Worm (Caenorhabditis elegans) whole organism, midembryonic: ENCODE measurements around the gene srx-1.

Source experiments
- T22C8.4 ChIP-seq: fragments of 200-800 bp; sonication (Bioruptor generic); IDR thresholded peaks from 2 replicates; pipeline ENCODE4 v1.3.6; 2022; ENCODE audit warnings: missing genetic modification characterization, missing compliant biosample characterization
- cog-1 ChIP-seq: sonication (generic microtip); optimal IDR thresholded peaks from 2 replicates; lab custom pipeline; 2016; ENCODE audit warnings: missing genetic modification characterization, missing compliant biosample characterization
- flt-1 ChIP-seq: fragments of 200-800 bp; sonication (Bioruptor generic); IDR thresholded peaks from 2 replicates; pipeline ENCODE4 v1.3.6; 2022; ENCODE audit warnings: missing genetic modification characterization, missing compliant biosample characterization
- klf-2 ChIP-seq: fragments of 200-800 bp; sonication (Bioruptor generic); conservative IDR thresholded peaks from 2 replicates; pipeline ENCODE4 v1.3.6; 2022; ENCODE audit warnings: missing genetic modification reagents, missing genetic modification characterization, missing compliant biosample characterization
- med-1 ChIP-seq: sonication (generic microtip); optimal IDR thresholded peaks from 2 replicates; lab custom pipeline; 2017; ENCODE audit warnings: missing genetic modification characterization, mild to moderate bottlenecking, missing compliant biosample characterization, antibody characterized with exemption, missing genetic modification reagents; ENCODE audit not compliant: insufficient read depth
- ref-1 ChIP-seq: fragments of 200-800 bp; sonication (Bioruptor generic); conservative IDR thresholded peaks from 2 replicates; pipeline ENCODE4 v1.3.6; 2022; ENCODE audit warnings: missing genetic modification reagents, missing genetic modification characterization, missing compliant biosample characterization
- tab-1 ChIP-seq: fragments of 200-800 bp; sonication (Bioruptor generic); IDR thresholded peaks from 2 replicates; pipeline ENCODE4 v1.3.6; 2022; ENCODE audit warnings: missing genetic modification characterization, missing compliant biosample characterization
- ztf-23 ChIP-seq: fragments of 200-800 bp; sonication (Bioruptor generic); IDR thresholded peaks from 2 replicates; pipeline ENCODE4 v1.3.6; 2022; ENCODE audit warnings: missing genetic modification reagents, missing genetic modification characterization, missing compliant biosample characterization
- ztf-29 ChIP-seq: fragments of 200-800 bp; sonication (Bioruptor generic); IDR thresholded peaks from 2 replicates; pipeline ENCODE4 v1.3.6; 2022; ENCODE audit warnings: missing genetic modification reagents, missing genetic modification characterization, missing compliant biosample characterization

srx-1 gene

DNA sequence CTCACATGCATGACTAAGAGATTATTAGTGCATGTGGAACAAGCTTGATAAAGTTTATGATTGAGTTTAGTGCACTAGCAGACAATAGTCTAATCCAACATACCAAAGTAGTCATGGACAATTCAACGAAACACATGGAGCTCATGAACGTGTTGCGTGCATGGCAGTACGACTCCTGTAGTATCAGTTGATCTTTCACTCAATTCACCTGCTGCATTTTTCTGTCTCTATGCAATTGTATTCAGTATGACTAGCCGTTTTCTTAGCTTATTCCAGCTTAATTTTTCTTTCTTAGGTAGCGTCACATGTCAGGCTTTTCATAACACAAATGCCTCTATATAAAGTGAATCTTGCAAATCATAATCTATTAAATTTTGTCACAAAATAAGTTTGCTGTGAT, at the start of gene srx-1:
TSS of gene srx-1 (plus strand) at position 382 of the 400 bp plus-strand sequence.
- TF ChIP-seq ref-1 (GFP tag; lab: Robert Waterston, UW): no peak
- TF ChIP-seq tab-1: no peak
- TF ChIP-seq med-1: no peak
- no peak for TF ChIP-seq T22C8.4 (GFP tag; lab: Robert Waterston, UW)
- TF ChIP-seq cog-1 (tag; lab: Kevin White, UChicago): no peak
- no peak for TF ChIP-seq ztf-29
- no peak for TF ChIP-seq ztf-23 (GFP tag; lab: Robert Waterston, UW)
- TF ChIP-seq flt-1: no peak
- TF ChIP-seq klf-2 (GFP tag; lab: Robert Waterston, UW): no peak

DNA sequence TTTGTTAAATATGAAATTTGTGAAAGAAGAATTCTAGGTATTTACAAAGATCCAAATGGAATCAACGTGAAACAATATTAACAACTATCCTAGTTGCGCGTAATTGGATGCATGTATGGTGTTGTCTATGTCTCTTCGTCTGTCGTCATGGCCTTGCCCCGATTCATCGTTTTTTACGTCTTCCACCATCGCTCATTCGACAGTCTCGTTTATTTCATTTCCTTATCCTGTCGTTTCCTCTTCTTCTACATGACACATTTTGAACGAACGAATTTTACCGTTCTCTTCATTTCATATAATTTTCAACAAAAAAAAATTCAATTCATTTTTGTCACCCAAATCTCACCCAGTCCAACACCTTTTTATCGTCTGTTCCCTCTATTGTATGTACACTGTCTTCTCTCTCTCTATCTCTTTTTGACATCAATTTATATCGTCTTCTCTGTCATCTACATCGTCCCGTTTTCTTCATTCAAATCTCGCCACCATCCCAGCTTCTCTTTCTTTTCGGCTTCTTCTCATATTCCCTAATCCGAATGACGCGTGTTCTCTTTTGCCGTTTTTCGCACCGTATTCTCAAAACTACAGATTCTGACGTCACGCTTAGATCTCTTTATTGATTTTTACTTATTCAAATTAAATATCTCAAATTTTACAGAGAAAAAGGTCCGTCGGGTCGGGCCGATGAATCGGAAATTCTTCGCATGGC, 46.9 kb upstream of the srx-1 start, which contains the start of gene ttc-17:
TSS of gene ttc-17 (plus strand) at position 659 of the 709 bp plus-strand sequence.
- TF ChIP-seq ztf-23 (GFP tag; lab: Robert Waterston, UW) (no peak), cog-1 (tag; lab: Kevin White, UChicago) (no peak), klf-2 (GFP tag; lab: Robert Waterston, UW) (no peak), T22C8.4 (GFP tag; lab: Robert Waterston, UW) (0 out of 2 replicates have a peak, but pooled peaks have one; percentile 12), med-1 (no peak), flt-1 (no peak), ztf-29 (peak; percentile 69; the same call in 1 of the 2 replicates), ref-1 (GFP tag; lab: Robert Waterston, UW) (no peak), tab-1 (no peak)

DNA sequence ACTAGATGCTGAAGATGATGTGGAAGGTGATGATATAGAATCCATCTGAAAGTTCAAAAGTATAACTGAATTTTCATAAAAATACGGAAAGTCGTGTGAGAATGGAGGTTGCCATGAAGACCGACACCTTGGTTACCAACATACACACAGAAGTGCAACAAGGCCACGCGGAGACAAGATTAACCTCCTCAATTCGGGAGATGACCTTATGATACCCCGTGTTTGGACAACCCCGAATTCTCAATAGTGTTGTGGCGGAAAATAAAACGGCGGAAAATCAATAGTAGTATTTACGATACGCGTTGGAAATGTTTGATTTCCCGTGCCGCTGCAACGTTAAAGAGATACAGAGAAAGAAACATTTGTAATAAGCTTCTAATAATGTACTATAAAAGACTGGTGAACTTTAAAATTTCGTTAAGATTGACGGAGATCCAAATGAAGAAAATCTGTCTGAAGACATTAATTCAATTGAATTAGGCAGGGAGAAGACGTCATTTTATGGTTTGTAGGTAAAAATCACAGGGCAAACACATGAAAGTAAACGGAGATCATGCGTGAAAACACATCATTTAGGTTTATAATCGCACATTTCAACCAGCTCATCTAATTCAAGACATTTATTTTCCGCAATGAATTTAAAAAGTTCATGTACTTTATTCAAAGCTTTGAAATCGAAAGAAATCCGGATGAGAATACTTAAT, 39.3 kb upstream of the srx-1 start, which contains the start of gene nhr-44:
TSS of gene nhr-44 (minus strand) at position 51 of the 704 bp plus-strand sequence.
- no peak for TF ChIP-seq ztf-29
- TF ChIP-seq cog-1 (tag; lab: Kevin White, UChicago): no peak
- no peak for TF ChIP-seq klf-2 (GFP tag; lab: Robert Waterston, UW)
- TF ChIP-seq ztf-23 (GFP tag; lab: Robert Waterston, UW): no peak
- TF ChIP-seq med-1: no peak
- no peak for TF ChIP-seq T22C8.4 (GFP tag; lab: Robert Waterston, UW)
- TF ChIP-seq tab-1: no peak
- no peak for TF ChIP-seq flt-1
- no peak for TF ChIP-seq ref-1 (GFP tag; lab: Robert Waterston, UW)

DNA sequence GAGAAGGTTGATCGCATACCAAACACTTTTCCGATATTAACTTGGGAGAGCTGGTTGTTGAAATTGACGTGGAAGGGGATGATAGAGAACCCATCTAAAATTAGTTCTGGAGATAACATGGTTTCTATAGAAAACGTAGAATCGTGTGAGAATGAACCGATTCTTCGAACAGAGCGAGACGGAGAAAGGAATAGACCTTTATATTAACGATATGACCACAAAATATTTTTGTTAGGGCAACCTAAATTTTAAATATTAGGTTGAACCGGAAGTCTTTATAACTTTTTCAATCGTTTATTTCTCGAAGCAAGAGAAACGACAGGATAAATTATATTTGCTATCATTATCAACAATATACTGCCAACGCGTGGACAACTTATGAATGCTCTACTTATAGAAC, 37.4 kb upstream of the srx-1 start, which contains the start of gene nhr-219:
TSS of gene nhr-219 (minus strand) at position 101 of the 400 bp plus-strand sequence.
- no peak for TF ChIP-seq ref-1 (GFP tag; lab: Robert Waterston, UW)
- TF ChIP-seq ztf-29: no peak
- TF ChIP-seq ztf-23 (GFP tag; lab: Robert Waterston, UW): no peak
- TF ChIP-seq klf-2 (GFP tag; lab: Robert Waterston, UW): no peak
- TF ChIP-seq tab-1: no peak
- TF ChIP-seq med-1: no peak
- TF ChIP-seq flt-1: no peak
- no peak for TF ChIP-seq T22C8.4 (GFP tag; lab: Robert Waterston, UW)
- TF ChIP-seq cog-1 (tag; lab: Kevin White, UChicago): no peak

DNA sequence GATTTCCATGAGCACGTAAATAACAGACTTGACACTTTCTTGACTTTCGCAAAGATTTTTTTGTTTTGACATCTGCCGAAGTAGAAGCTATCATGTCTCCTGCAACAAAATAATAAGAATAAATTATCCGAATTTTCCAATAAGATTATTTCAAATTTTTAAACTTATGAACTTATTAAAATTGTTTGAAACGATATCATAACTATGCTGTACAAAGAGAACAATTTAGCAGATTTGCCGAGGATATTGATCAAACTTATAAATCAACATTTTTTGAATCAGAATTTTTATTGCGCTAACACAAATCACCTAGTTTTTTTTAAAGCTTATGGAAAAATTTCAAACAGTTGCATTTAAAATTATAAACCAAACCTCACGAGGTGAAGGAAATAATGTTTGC, 31.2 kb upstream of the srx-1 start, which contains the start of gene nhr-195:
TSS of gene nhr-195 (minus strand) at position 101 of the 400 bp plus-strand sequence.
- TF ChIP-seq ztf-23 (GFP tag; lab: Robert Waterston, UW) (no peak), med-1 (no peak), cog-1 (tag; lab: Kevin White, UChicago) (no peak)

DNA sequence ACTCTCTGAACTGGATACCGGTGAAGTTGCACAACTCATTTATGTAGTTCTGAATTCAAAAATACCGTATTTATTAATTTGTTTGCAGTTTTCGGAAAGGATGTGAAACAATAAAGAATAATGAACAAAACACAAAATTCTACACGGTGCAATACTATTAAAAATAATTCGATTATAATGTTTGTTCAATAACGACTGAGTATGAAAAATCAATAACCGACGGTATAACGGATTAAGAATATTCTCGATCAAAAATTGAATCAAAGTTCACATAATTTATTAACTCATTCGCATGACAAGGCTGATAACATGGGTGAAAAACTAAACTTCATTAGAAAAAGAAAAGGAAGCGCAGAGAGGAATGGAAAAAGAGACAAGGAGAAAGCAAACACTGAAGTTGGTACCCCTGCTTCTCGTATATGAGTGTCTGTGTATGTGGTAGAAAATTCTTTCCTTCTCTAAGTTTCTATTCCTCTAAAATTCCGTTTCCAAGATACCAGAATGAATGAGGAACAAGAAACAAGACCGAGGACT, 28.5 kb upstream of the srx-1 start, which contains the start of gene nhr-143:
TSS of gene nhr-143 (minus strand) at position 51 of the 534 bp plus-strand sequence.
- TF ChIP-seq T22C8.4 (GFP tag; lab: Robert Waterston, UW): no peak
- TF ChIP-seq ztf-29: no peak
- TF ChIP-seq tab-1: no peak
- TF ChIP-seq ztf-23 (GFP tag; lab: Robert Waterston, UW): no peak
- TF ChIP-seq cog-1 (tag; lab: Kevin White, UChicago): no peak
- no peak for TF ChIP-seq klf-2 (GFP tag; lab: Robert Waterston, UW)
- TF ChIP-seq med-1: no peak
- TF ChIP-seq flt-1: no peak
- TF ChIP-seq ref-1 (GFP tag; lab: Robert Waterston, UW): no peak

DNA sequence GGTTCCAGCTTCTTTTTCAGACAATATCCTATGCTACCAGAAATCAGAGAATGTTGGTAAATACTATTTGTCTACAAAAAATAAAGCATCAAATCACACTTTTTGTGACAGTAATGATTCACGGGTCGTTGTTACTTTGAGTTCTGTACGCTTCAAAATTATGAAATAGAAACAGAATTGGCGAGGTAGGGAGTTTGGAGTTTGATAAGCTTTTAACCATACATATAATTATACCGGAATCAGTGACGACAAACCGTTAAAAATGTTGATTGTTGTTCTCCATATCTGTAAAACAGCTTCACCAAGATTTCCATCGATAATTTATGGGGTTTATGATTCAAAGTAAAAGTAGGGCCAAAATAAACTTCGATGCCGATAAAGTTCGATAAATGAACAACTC, 25.6 kb upstream of the srx-1 start:
- no peak for TF ChIP-seq cog-1 (tag; lab: Kevin White, UChicago)
- no peak for TF ChIP-seq tab-1

DNA sequence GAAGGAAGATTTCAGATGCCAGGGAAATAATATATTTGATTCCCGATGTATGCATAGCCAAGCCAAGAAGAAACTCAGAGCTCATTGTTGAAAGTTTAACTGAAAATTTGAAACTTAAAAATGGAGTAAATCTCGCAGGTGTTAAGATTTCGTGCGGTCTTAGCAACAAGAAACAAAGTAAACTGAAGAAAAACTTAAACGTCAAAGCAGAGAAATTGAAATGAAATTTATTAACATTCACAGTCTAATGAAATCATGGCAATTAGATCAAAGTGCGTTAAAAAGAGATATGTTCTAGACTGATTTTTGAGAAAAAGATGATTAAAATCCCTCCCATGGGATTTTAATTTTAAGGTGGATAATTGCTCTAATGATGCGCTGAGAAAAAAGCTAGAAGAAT, 22.6 kb upstream of the srx-1 start, which contains the start of gene str-84:
TSS of gene str-84 (minus strand) at position 101 of the 400 bp plus-strand sequence.
- TF ChIP-seq ref-1 (GFP tag; lab: Robert Waterston, UW) (no peak), T22C8.4 (GFP tag; lab: Robert Waterston, UW) (no peak), tab-1 (no peak), ztf-29 (no peak), ztf-23 (GFP tag; lab: Robert Waterston, UW) (no peak), cog-1 (tag; lab: Kevin White, UChicago) (no peak), med-1 (no peak), flt-1 (no peak)

DNA sequence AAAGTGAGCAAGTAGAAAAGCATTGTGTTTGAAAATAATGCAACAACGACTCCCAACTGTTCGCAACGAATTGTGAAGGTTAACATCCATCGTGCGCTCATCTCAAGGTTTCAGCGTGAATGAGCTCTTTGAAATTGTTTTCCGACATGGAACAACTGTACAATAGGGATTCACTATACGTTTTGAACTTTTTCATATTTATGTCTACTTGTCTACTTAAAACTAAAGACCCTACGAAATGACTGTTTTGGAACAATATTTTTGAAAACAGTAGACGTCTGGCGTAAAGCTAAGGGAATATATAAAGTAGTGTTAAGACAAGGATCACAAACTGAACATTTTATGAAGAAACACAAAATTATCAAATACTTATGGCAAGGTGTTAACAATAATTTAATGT, 19.9 kb upstream of the srx-1 start, which contains the start of gene str-86:
TSS of gene str-86 (minus strand) at position 101 of the 400 bp plus-strand sequence.
- no peak for TF ChIP-seq ztf-23 (GFP tag; lab: Robert Waterston, UW)
- no peak for TF ChIP-seq tab-1
- TF ChIP-seq klf-2 (GFP tag; lab: Robert Waterston, UW): no peak
- no peak for TF ChIP-seq med-1
- no peak for TF ChIP-seq flt-1
- TF ChIP-seq ztf-29: no peak
- TF ChIP-seq ref-1 (GFP tag; lab: Robert Waterston, UW): no peak
- no peak for TF ChIP-seq cog-1 (tag; lab: Kevin White, UChicago)
- TF ChIP-seq T22C8.4 (GFP tag; lab: Robert Waterston, UW): no peak
